Worm (Caenorhabditis elegans) whole organism, young adult: ENCODE measurements around the gene aman-1.

Experiments used
- B0261.1 ChIP-seq: sonication (generic microtip); optimal IDR thresholded peaks from 2 replicates; lab custom pipeline; 2016; ENCODE audit warnings: mild to moderate bottlenecking, missing genetic modification characterization, moderate library complexity, missing compliant biosample characterization
- F55B11.4 ChIP-seq: sonication (generic microtip); optimal IDR thresholded peaks from 2 replicates; lab custom pipeline; 2016; ENCODE audit warnings: missing compliant biosample characterization, missing genetic modification characterization, borderline replicate concordance; ENCODE audit not compliant: insufficient read depth
- K11D2.4 ChIP-seq: fragments of 200-800 bp; sonication (Bioruptor generic); IDR thresholded peaks from 2 replicates; pipeline ENCODE4 v1.3.6; 2022; ENCODE audit warnings: missing genetic modification reagents, missing genetic modification characterization, missing compliant biosample characterization
- ama-1 ChIP-seq, 3 experiments: fragments of 150-350 bp in 1 of 3; sonication (generic microtip) in 2 of 3; optimal IDR thresholded peaks; 2 replicates each; lab custom pipeline; 2014 to 2018; ENCODE audit warnings: missing biosample characterization in 2 of 3, missing genetic modification characterization in 2 of 3, missing genetic modification reagents in 2 of 3
- ceh-91 ChIP-seq: fragments of 200-800 bp; sonication (Bioruptor generic); IDR thresholded peaks from 2 replicates; pipeline ENCODE4 v1.3.6; 2022; ENCODE audit warnings: missing genetic modification reagents, missing genetic modification characterization, missing compliant biosample characterization
- efl-1 ChIP-seq: fragments of 150-350 bp; optimal IDR thresholded peaks from 2 replicates; lab custom pipeline; 2014; ENCODE audit warnings: missing biosample characterization, missing genetic modification reagents, missing genetic modification characterization
- egrh-3 ChIP-seq: fragments of 200-800 bp; sonication (Bioruptor generic); IDR thresholded peaks from 2 replicates; pipeline ENCODE4 v1.3.6; 2022; ENCODE audit warnings: missing genetic modification reagents, missing genetic modification characterization, missing compliant biosample characterization
- ets-4 ChIP-seq: fragments of 200-800 bp; sonication (Bioruptor generic); optimal IDR thresholded peaks from 2 replicates; lab custom pipeline; 2018; ENCODE audit warnings: mild to moderate bottlenecking, missing genetic modification characterization, missing compliant biosample characterization
- fkh-3 ChIP-seq: sonication (generic microtip); optimal IDR thresholded peaks from 2 replicates; lab custom pipeline; 2016; ENCODE audit warnings: mild to moderate bottlenecking, missing genetic modification characterization, missing compliant biosample characterization
- ztf-18 ChIP-seq: sonication (generic microtip); optimal IDR thresholded peaks from 2 replicates; lab custom pipeline; 2016; ENCODE audit warnings: missing genotype, mild to moderate bottlenecking, missing genetic modification characterization, missing compliant biosample characterization

DNA sequence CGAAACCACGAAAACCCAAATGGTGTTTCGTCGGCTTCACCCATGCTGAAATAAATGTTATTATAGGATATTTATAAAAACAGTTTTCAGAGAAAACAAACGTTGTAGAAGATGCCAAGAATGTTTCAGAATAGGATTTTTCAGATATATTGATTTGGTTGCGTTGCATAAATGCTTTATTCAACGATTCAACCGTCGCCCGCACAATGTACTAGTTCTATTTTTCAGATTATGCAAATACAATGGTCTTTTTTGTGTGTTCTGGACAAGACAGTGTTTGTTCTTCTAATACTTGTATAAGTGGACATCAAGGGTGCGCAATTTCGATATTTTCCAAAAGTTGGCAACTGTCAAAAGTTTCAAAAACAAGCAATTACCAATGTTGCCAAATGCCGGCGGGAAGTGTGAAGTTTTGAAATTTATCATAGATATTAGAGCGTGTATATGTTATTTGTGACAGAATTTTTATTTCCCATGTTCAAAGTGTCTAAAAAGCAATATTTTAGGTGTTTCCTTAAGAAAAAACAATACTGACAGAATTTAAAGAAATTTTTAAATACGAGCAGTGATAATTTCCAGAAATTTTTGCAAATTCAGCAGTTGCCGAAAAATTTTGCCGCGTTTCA is 41.6 kb upstream of the aman-1 start, which contains the start of gene K02G10.5:
- TF ChIP-seq ama-1 (optimal IDR thresholded peaks at IDR 0.05; lab: Kevin White, UChicago) (no peak), ama-1 (GFP tag; optimal IDR thresholded peaks at IDR 0.05; lab: Kevin White, UChicago) (no peak), F55B11.4 (tag; lab: Kevin White, UChicago) (no peak), ceh-91 (GFP tag; lab: Robert Waterston, UW) (no peak), ets-4 (GFP tag; lab: Kevin White, UChicago) (no peak), K11D2.4 (GFP tag; lab: Robert Waterston, UW) (no peak), efl-1 (GFP tag; lab: Kevin White, UChicago) (no peak), ztf-18 (no peak), fkh-3 (no peak), egrh-3 (GFP tag; lab: Robert Waterston, UW) (no peak), B0261.1 (tag; lab: Kevin White, UChicago) (no peak)
